In the genomic region with DNA sequence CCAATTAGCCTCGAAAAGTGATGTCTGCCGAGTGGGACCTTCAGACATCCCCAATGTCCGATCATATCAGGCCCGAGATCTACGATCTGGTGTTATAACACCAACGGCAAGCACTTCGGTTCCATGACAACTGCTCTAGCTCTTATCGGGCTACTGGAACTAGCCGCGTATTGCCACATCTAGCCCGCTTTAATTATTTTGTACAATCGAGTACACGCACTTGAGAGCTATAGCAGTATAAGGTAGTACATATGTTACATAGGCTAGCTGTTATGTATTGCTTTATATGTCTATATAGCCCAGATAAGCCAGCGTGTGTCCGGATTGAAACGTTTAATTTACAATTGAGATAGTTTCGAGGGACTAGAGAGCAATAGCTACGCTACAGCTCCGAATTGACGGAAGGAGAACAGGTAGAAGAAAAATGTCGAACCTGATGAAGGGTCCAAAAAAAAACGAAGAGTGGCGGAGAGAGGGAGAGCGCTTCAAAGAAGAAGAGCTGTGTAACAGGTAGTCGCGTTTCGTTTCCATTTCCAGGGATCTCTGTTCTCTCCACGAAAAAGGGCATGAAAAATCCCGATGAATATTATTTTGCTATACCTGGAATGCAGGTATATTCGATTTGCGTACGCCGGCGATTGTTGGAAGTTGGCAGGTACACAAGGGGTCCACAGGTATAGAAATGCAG, we compare ENCODE assay signal across 2 fruit fly cellular contexts.
A peak's percentile ranks its signal among the peaks of the same experiment; 100 is the strongest.
TF ChIP-seq lines count a peak whose summit lies in the region.

No protein-coding gene starts in this region.

- TF ChIP-seq CTCF in whole organism, embryonic (GFP tag; optimal IDR thresholded peaks at IDR 0.05; lab: Kevin White, UChicago) = no peak

TF ChIP-seq in whole organism, embryonic, 481 proteins besides CTCF, POLR2A, EP300 and RAD21 (continues in another document):
- TF ChIP-seq Vsx1 (GFP tag; optimal IDR thresholded peaks at IDR 0.05; lab: Kevin White, UChicago) = peak; percentile 57
- peak; percentile 4 for TF ChIP-seq CG8290 (GFP tag; optimal IDR thresholded peaks at IDR 0.05; lab: Kevin White, UChicago)
- TF ChIP-seq CG8290 (tag; optimal IDR thresholded peaks at IDR 0.05; lab: Kevin White, UChicago) = peak in 1 of 2 experiments; percentile 44
- peak; percentile 32 for TF ChIP-seq CG8281 (tag; optimal IDR thresholded peaks at IDR 0.05; lab: Kevin White, UChicago)
- TF ChIP-seq CG34376 (GFP tag; optimal IDR thresholded peaks at IDR 0.05; lab: Kevin White, UChicago) = peak; percentile 92
- TF ChIP-seq Meics (GFP tag; optimal IDR thresholded peaks at IDR 0.05; lab: Kevin White, UChicago) = no peak
- peak; percentile 15 for TF ChIP-seq cwo (GFP tag; optimal IDR thresholded peaks at IDR 0.05; lab: Kevin White, UChicago)
- TF ChIP-seq CG7357 (GFP tag; IDR thresholded peaks at IDR 0.05; lab: Robert Waterston, UW) = no peak
- peak; percentile 70 for TF ChIP-seq Deaf1 (tag; optimal IDR thresholded peaks at IDR 0.05; lab: Kevin White, UChicago)
- no peak for TF ChIP-seq CG7271 (tag; optimal IDR thresholded peaks at IDR 0.05; lab: Kevin White, UChicago)
- TF ChIP-seq vnd (GFP tag; IDR thresholded peaks at IDR 0.05; lab: Robert Waterston, UW; ENCODE audit: partially characterized antibody) = peak; percentile 40; the same call in 2 of the 3 replicates
- TF ChIP-seq pfk (GFP tag; optimal IDR thresholded peaks at IDR 0.05; lab: Kevin White, UChicago) = peak; percentile 75
- no peak for TF ChIP-seq Xbp1 (GFP tag; optimal IDR thresholded peaks at IDR 0.05; lab: Kevin White, UChicago)
- TF ChIP-seq Scr (GFP tag; IDR thresholded peaks at IDR 0.05; lab: Robert Waterston, UW; ENCODE audit: partially characterized antibody) = no peak
- TF ChIP-seq CG2199 (GFP tag; IDR thresholded peaks at IDR 0.05; lab: Robert Waterston, UW) = 0 out of 3 replicates have a peak, but pooled peaks have one; percentile 19
- peak; percentile 81 for TF ChIP-seq CG13894 (tag; optimal IDR thresholded peaks at IDR 0.05; lab: Kevin White, UChicago)
- TF ChIP-seq kni (GFP tag; optimal IDR thresholded peaks at IDR 0.05; lab: Kevin White, UChicago) = peak; percentile 68
- TF ChIP-seq CG10543 (GFP tag; optimal IDR thresholded peaks at IDR 0.05; lab: Kevin White, UChicago) = peak; percentile 44
- no peak for TF ChIP-seq Hr39 (optimal IDR thresholded peaks at IDR 0.05; lab: Kevin White, UChicago)
- peak; percentile 10 for TF ChIP-seq B-H2 (GFP tag; optimal IDR thresholded peaks at IDR 0.05; lab: Kevin White, UChicago)
- TF ChIP-seq Pdp1 (GFP tag; optimal IDR thresholded peaks at IDR 0.05; lab: Kevin White, UChicago) = peak in 1 of 2 experiments; percentile 97
- TF ChIP-seq amos (GFP tag; IDR thresholded peaks at IDR 0.05; lab: Robert Waterston, UW; ENCODE audit: partially characterized antibody) = no peak
- TF ChIP-seq mirr (GFP tag; optimal IDR thresholded peaks at IDR 0.05; lab: Kevin White, UChicago) = peak; percentile 96
- peak; percentile 51 for TF ChIP-seq Med (GFP tag; lab: Kevin White, UChicago)
- peak; percentile 83 for TF ChIP-seq CG17385 (GFP tag; optimal IDR thresholded peaks at IDR 0.05; lab: Kevin White, UChicago)
- peak; percentile 7 for TF ChIP-seq yki (optimal IDR thresholded peaks at IDR 0.05; lab: Kevin White, UChicago)
- TF ChIP-seq Hey (tag; optimal IDR thresholded peaks at IDR 0.05; lab: Kevin White, UChicago) = peak; percentile 37
- no peak for TF ChIP-seq cad (GFP tag; optimal IDR thresholded peaks at IDR 0.05; lab: Kevin White, UChicago)
- TF ChIP-seq D19A (tag; optimal IDR thresholded peaks at IDR 0.05; lab: Kevin White, UChicago) = peak; percentile 8
- peak; percentile 66 for TF ChIP-seq kah (GFP tag; optimal IDR thresholded peaks at IDR 0.05; lab: Kevin White, UChicago)
- no peak for TF ChIP-seq PHDP (tag; optimal IDR thresholded peaks at IDR 0.05; lab: Kevin White, UChicago)
- peak; percentile 97 for TF ChIP-seq exex (tag; optimal IDR thresholded peaks at IDR 0.05; lab: Kevin White, UChicago)
- TF ChIP-seq Lpt (GFP tag; optimal IDR thresholded peaks at IDR 0.05; lab: Kevin White, UChicago) = peak; percentile 31
- peak; percentile 48 for TF ChIP-seq ftz-f1 (GFP tag; optimal IDR thresholded peaks at IDR 0.05; lab: Kevin White, UChicago)
- TF ChIP-seq gro (GFP tag; optimal IDR thresholded peaks at IDR 0.05; lab: Kevin White, UChicago) = peak; percentile 0
- TF ChIP-seq CG18619 (GFP tag; optimal IDR thresholded peaks at IDR 0.05; lab: Kevin White, UChicago) = no peak
- TF ChIP-seq sug (tag; optimal IDR thresholded peaks at IDR 0.05; lab: Kevin White, UChicago) = peak; percentile 88
- peak; percentile 51 for TF ChIP-seq ash1 (GFP tag; optimal IDR thresholded peaks at IDR 0.05; lab: Kevin White, UChicago)
- TF ChIP-seq grn (GFP tag; optimal IDR thresholded peaks at IDR 0.05; lab: Kevin White, UChicago) = peak; percentile 99
- TF ChIP-seq Trl (optimal IDR thresholded peaks at IDR 0.05; lab: Kevin White, UChicago) = peak; percentile 53 to 59
- no peak for TF ChIP-seq Trl (GFP tag; optimal IDR thresholded peaks at IDR 0.05; lab: Kevin White, UChicago)

TF ChIP-seq in whole organism, prepupa, 60 proteins besides CTCF, POLR2A, EP300 and RAD21:
- TF ChIP-seq cyc (GFP tag; optimal IDR thresholded peaks at IDR 0.05; lab: Kevin White, UChicago) = no peak
- TF ChIP-seq Eip93F (GFP tag; optimal IDR thresholded peaks at IDR 0.05; lab: Kevin White, UChicago) = no peak
- peak; percentile 1 for TF ChIP-seq Blimp-1 (GFP tag; optimal IDR thresholded peaks at IDR 0.05; lab: Kevin White, UChicago)
